Worm (Caenorhabditis elegans) whole organism, L3 larva: ENCODE measurements around the gene R08E3.1.
A peak's percentile ranks its signal among the peaks of the same experiment; 100 is the strongest.

Source experiments
- R02D3.7 ChIP-seq: fragments of 150-350 bp; optimal IDR thresholded peaks from 2 replicates; lab custom pipeline; 2014; ENCODE audit warnings: missing biosample characterization, missing genetic modification characterization
- ZK546.5 ChIP-seq: sonication (generic microtip); optimal IDR thresholded peaks from 2 replicates; lab custom pipeline; 2017; ENCODE audit warnings: missing biosample characterization, missing genetic modification characterization
- aly-2 ChIP-seq: fragments of 150-350 bp; optimal IDR thresholded peaks from 2 replicates; lab custom pipeline; 2014; ENCODE audit warnings: missing biosample characterization, missing genetic modification characterization
- ama-1 ChIP-seq: fragments of 150-350 bp; optimal IDR thresholded peaks from 2 replicates; lab custom pipeline; 2018
- ceh-16 ChIP-seq: sonication (generic microtip); optimal IDR thresholded peaks from 2 replicates; lab custom pipeline; 2017; ENCODE audit warnings: missing biosample characterization, missing genetic modification characterization
- ceh-28 ChIP-seq: fragments of 150-350 bp; optimal IDR thresholded peaks from 2 replicates; lab custom pipeline; 2014; ENCODE audit warnings: missing biosample characterization, missing genetic modification reagents, missing genetic modification characterization
- ceh-82 ChIP-seq: fragments of 150-350 bp; optimal IDR thresholded peaks from 2 replicates; lab custom pipeline; 2014; ENCODE audit warnings: missing biosample characterization, missing genetic modification characterization
- ceh-9 ChIP-seq: sonication (generic microtip); optimal IDR thresholded peaks from 2 replicates; lab custom pipeline; 2018; ENCODE audit warnings: missing biosample characterization, missing genetic modification characterization
- daf-12 ChIP-seq: fragments of 150-350 bp; optimal IDR thresholded peaks from 2 replicates; lab custom pipeline; 2014; ENCODE audit warnings: missing biosample characterization, missing genetic modification reagents, missing genetic modification characterization
- egl-27 ChIP-seq: sonication (generic microtip); optimal IDR thresholded peaks from 4 replicates; lab custom pipeline; 2017; ENCODE audit warnings: missing biosample characterization, missing genetic modification reagents, missing genetic modification characterization
- egl-5 ChIP-seq: fragments of 150-350 bp; optimal IDR thresholded peaks from 2 replicates; lab custom pipeline; 2017; ENCODE audit warnings: missing biosample characterization, missing genetic modification reagents, missing genetic modification characterization, inconsistent platforms
- elt-2 ChIP-seq: sonication (generic microtip); optimal IDR thresholded peaks from 2 replicates; lab custom pipeline; 2016; ENCODE audit warnings: missing genetic modification reagents, mild to moderate bottlenecking, missing genetic modification characterization, missing compliant biosample characterization
- elt-3 ChIP-seq, 3 experiments: fragments of 150-350 bp in 1 of 3; sonication (generic microtip) in 2 of 3; optimal IDR thresholded peaks; 2 replicates in 2 of 3; 4 replicates in 1 of 3; lab custom pipeline; 2014 to 2017; ENCODE audit warnings: missing biosample characterization in 3 of 3, missing genetic modification characterization in 3 of 3
- fkh-10 ChIP-seq: sonication (generic microtip); optimal IDR thresholded peaks from 2 replicates; lab custom pipeline; 2017; ENCODE audit warnings: missing biosample characterization, missing genetic modification reagents, missing genetic modification characterization
- fkh-2 ChIP-seq: fragments of 150-350 bp; optimal IDR thresholded peaks from 2 replicates; lab custom pipeline; 2014; ENCODE audit warnings: missing biosample characterization, missing genetic modification reagents, missing genetic modification characterization
- fos-1 ChIP-seq: fragments of 150-350 bp; optimal IDR thresholded peaks from 2 replicates; lab custom pipeline; 2014; ENCODE audit warnings: missing biosample characterization, missing genetic modification characterization
- hmg-11 ChIP-seq: sonication (generic microtip); optimal IDR thresholded peaks from 2 replicates; lab custom pipeline; 2016; ENCODE audit warnings: missing genetic modification characterization, missing compliant biosample characterization
- jun-1 ChIP-seq: fragments of 150-350 bp; optimal IDR thresholded peaks from 2 replicates; lab custom pipeline; 2014; ENCODE audit warnings: missing biosample characterization, missing genetic modification reagents, missing genetic modification characterization
- lin-15B ChIP-seq: fragments of 150-350 bp; optimal IDR thresholded peaks from 2 replicates; lab custom pipeline; 2014; ENCODE audit warnings: missing biosample characterization, missing genetic modification characterization
- lin-39 ChIP-seq: fragments of 150-350 bp; optimal IDR thresholded peaks from 2 replicates; lab custom pipeline; 2018; ENCODE audit warnings: missing biosample characterization, missing genetic modification reagents, missing genetic modification characterization
- lsy-12 ChIP-seq: sonication (generic microtip); optimal IDR thresholded peaks from 2 replicates; lab custom pipeline; 2016; ENCODE audit warnings: mild to moderate bottlenecking, missing genetic modification characterization, missing compliant biosample characterization
- mdl-1 ChIP-seq: fragments of 150-350 bp; optimal IDR thresholded peaks from 2 replicates; lab custom pipeline; 2014; ENCODE audit warnings: missing biosample characterization, missing genetic modification characterization
- mml-1 ChIP-seq: fragments of 150-350 bp; sonication (generic microtip); optimal IDR thresholded peaks from 3 replicates; lab custom pipeline; 2014; ENCODE audit warnings: missing biosample characterization, missing genetic modification characterization
- nfya-1 ChIP-seq: sonication (generic microtip); optimal IDR thresholded peaks from 2 replicates; lab custom pipeline; 2017; ENCODE audit warnings: missing genetic modification characterization, mild to moderate bottlenecking, missing compliant biosample characterization, antibody characterized with exemption, moderate library complexity; ENCODE audit not compliant: insufficient read depth
- nhr-11 ChIP-seq: fragments of 150-350 bp; optimal IDR thresholded peaks from 2 replicates; lab custom pipeline; 2014; ENCODE audit warnings: missing biosample characterization, missing genetic modification characterization
- nhr-237 ChIP-seq: fragments of 150-350 bp; optimal IDR thresholded peaks from 2 replicates; lab custom pipeline; 2014; ENCODE audit warnings: missing biosample characterization, missing genetic modification characterization
- nhr-25 ChIP-seq: sonication (generic microtip); optimal IDR thresholded peaks from 2 replicates; lab custom pipeline; 2017; ENCODE audit warnings: missing biosample characterization, missing genetic modification characterization
- nhr-28 ChIP-seq: fragments of 150-350 bp; optimal IDR thresholded peaks from 2 replicates; lab custom pipeline; 2014; ENCODE audit warnings: missing biosample characterization, missing genetic modification characterization
- nhr-76 ChIP-seq: fragments of 150-350 bp; sonication (generic microtip); optimal IDR thresholded peaks from 5 replicates; lab custom pipeline; 2014; ENCODE audit warnings: missing biosample characterization, missing genetic modification characterization
- nhr-77 ChIP-seq: fragments of 150-350 bp; optimal IDR thresholded peaks from 2 replicates; lab custom pipeline; 2014; ENCODE audit warnings: missing biosample characterization, missing genetic modification characterization
- pha-4 ChIP-seq: fragments of 150-350 bp; optimal IDR thresholded peaks from 2 replicates; lab custom pipeline; 2014; ENCODE audit warnings: missing biosample characterization, missing genetic modification reagents, missing genetic modification characterization
- pqm-1 ChIP-seq: fragments of 150-350 bp; optimal IDR thresholded peaks from 2 replicates; lab custom pipeline; 2017; ENCODE audit warnings: missing biosample characterization, missing genetic modification characterization, inconsistent platforms
- sea-2 ChIP-seq: fragments of 150-350 bp; sonication (generic microtip); optimal IDR thresholded peaks from 4 replicates; lab custom pipeline; 2014; ENCODE audit warnings: missing biosample characterization, missing genetic modification reagents, missing genetic modification characterization
- skn-1 ChIP-seq: fragments of 150-350 bp; optimal IDR thresholded peaks from 2 replicates; lab custom pipeline; 2014; ENCODE audit warnings: missing biosample characterization, missing genetic modification characterization
- snpc-4 ChIP-seq: fragments of 150-350 bp; optimal IDR thresholded peaks from 2 replicates; lab custom pipeline; 2014; ENCODE audit warnings: missing biosample characterization, missing genetic modification characterization
- tbx-2 ChIP-seq: sonication (generic microtip); optimal IDR thresholded peaks from 2 replicates; lab custom pipeline; 2016; ENCODE audit warnings: mild to moderate bottlenecking, missing genetic modification characterization, missing compliant biosample characterization
- unc-39 ChIP-seq: sonication (generic microtip); optimal IDR thresholded peaks from 4 replicates; lab custom pipeline; 2017; ENCODE audit warnings: missing biosample characterization, missing genetic modification characterization
- unc-62 ChIP-seq: fragments of 150-350 bp; sonication (generic microtip); optimal IDR thresholded peaks from 4 replicates; lab custom pipeline; 2014; ENCODE audit warnings: missing biosample characterization, missing genetic modification reagents, missing genetic modification characterization
- zag-1 ChIP-seq: fragments of 150-350 bp; optimal IDR thresholded peaks from 2 replicates; lab custom pipeline; 2014; ENCODE audit warnings: missing biosample characterization, missing genetic modification characterization
- ztf-4 ChIP-seq: fragments of 150-350 bp; optimal IDR thresholded peaks from 2 replicates; lab custom pipeline; 2014; ENCODE audit warnings: missing biosample characterization, missing genetic modification characterization

The R08E3.1 gene

DNA sequence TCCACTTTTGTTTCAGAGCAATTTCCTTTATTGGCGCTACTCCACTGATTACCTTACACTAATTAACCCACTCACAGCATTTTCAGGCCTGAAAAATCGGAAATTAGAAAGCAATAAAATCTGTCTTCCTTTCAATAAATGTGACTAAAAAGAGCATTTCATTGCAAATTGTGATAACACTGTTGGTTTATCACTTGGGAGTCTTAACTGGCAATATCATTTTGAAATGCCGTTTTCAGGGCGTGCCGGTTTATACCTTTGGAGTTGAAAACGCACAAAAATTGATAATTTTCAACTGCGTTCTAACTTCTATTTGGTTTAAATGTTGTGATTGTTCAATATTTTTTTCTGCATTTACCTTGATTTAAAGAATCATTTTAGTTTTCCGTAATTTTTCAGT, at the start of gene R08E3.1:
Gene R08E3.1, plus strand, starts transcription at position 386 of the 400 bp plus-strand sequence.
- no peak for TF ChIP-seq ZK546.5
- no peak for TF ChIP-seq nhr-11
- no peak for TF ChIP-seq nhr-77
- TF ChIP-seq snpc-4: no peak
- no peak for TF ChIP-seq mml-1 (tag; lab: Kevin White, UChicago)
- peak; percentile 68 for TF ChIP-seq pqm-1 (tag; lab: Kevin White, UChicago)
- TF ChIP-seq elt-2: peak; percentile 83
- peak; percentile 46 for TF ChIP-seq pha-4 (tag; lab: Kevin White, UChicago)
- no peak for TF ChIP-seq nhr-237 (tag; lab: Kevin White, UChicago)
- TF ChIP-seq daf-12 (tag; lab: Kevin White, UChicago): no peak
- TF ChIP-seq ceh-82 (tag; lab: Kevin White, UChicago): no peak
- TF ChIP-seq fos-1 (tag; lab: Kevin White, UChicago): no peak

DNA sequence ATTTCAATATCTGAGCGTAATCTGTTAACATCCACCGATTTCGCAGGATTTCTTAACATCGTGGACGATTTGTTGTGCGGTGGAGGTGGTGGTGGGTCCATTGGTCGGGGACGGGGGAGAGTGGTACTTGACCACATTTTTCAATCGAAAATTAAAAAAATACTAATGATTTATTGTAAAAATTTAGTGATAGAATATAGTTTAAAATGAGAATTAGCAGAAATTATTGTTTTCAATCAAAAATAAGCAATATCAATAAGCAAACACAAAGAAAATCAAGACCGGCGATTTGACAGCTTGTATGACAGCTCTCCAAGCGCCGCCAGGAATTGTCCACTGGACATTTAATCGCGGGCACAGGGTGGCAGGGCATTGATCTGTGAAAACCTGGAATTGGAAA, 40.2 kb upstream of the R08E3.1 start, which contains the start of gene hum-10:
Gene hum-10, minus strand, starts transcription at position 101 of the 400 bp plus-strand sequence.
- no peak for TF ChIP-seq mdl-1 (tag; lab: Kevin White, UChicago)
- no peak for TF ChIP-seq fkh-2 (tag; lab: Kevin White, UChicago)
- no peak for TF ChIP-seq ceh-82 (tag; lab: Kevin White, UChicago)
- no peak for TF ChIP-seq nhr-11
- no peak for TF ChIP-seq nhr-25
- TF ChIP-seq nhr-28 (tag; lab: Kevin White, UChicago): no peak
- no peak for TF ChIP-seq hmg-11 (tag; lab: Kevin White, UChicago)
- TF ChIP-seq unc-62 (GFP tag; lab: Kevin White, UChicago): no peak
- no peak for TF ChIP-seq nhr-76 (tag; lab: Kevin White, UChicago)
- no peak for TF ChIP-seq elt-3 (tag; optimal IDR thresholded peaks at IDR 0.05; lab: Kevin White, UChicago)
- TF ChIP-seq pqm-1 (tag; lab: Kevin White, UChicago): no peak
- TF ChIP-seq egl-27 (tag; lab: Kevin White, UChicago): no peak
- TF ChIP-seq lsy-12 (tag; lab: Kevin White, UChicago): no peak
- no peak for TF ChIP-seq nhr-77
- no peak for TF ChIP-seq sea-2 (GFP tag; lab: Kevin White, UChicago)
- no peak for TF ChIP-seq ama-1 (lab: Kevin White, UChicago)
- TF ChIP-seq, all 47 proteins: peak for 0

DNA sequence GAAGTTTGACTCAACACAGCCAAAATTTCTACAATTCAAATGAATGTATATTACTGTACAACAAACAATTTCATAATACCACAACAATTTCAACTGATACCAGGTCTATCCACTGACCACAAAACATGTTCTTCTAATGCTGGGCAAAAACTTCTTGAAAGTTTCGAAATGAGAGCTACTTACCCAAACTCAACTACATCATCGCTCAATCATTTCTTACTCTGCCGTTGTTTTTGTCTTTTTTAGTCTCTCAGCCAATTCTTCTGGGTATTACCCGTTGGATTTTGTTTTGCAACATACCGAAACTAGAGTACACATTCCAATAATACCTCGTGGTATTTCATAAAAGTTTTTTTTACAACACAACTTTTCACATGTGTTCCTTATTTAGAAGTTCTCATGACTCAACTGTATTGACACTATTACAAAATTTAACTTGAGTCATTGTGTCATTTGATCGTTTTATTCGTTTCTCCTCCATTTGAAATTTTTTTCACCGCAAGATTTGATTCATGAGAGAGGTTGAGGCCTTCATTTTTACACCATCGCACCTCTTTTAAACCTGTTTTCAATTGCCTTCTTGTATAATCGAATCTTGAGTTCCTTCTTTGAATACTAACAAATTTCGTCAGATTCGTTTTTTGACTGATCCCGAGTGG, 39.2 kb upstream of the R08E3.1 start, which contains the start of gene F43C9.2:
Gene F43C9.2, plus strand, starts transcription at position 497 of the 659 bp plus-strand sequence.
- no peak for TF ChIP-seq lin-39 (tag; lab: Kevin White, UChicago)
- no peak for TF ChIP-seq ceh-82 (tag; lab: Kevin White, UChicago)
- TF ChIP-seq ceh-28 (tag; lab: Kevin White, UChicago): no peak
- TF ChIP-seq elt-3 (tag; optimal IDR thresholded peaks at IDR 0.05; lab: Kevin White, UChicago): no peak
- no peak for TF ChIP-seq fkh-10 (GFP tag; lab: Kevin White, UChicago)
- TF ChIP-seq ztf-4 (tag; lab: Kevin White, UChicago): no peak
- TF ChIP-seq daf-12 (tag; lab: Kevin White, UChicago): no peak
- no peak for TF ChIP-seq unc-39
- TF ChIP-seq egl-5 (tag; lab: Kevin White, UChicago): no peak
- no peak for TF ChIP-seq mml-1 (tag; lab: Kevin White, UChicago)
- no peak for TF ChIP-seq zag-1 (tag; lab: Kevin White, UChicago)
- no peak for TF ChIP-seq nhr-28 (tag; lab: Kevin White, UChicago)
- TF ChIP-seq ceh-9 (tag; lab: Kevin White, UChicago): no peak
- no peak for TF ChIP-seq R02D3.7 (tag; lab: Kevin White, UChicago)

DNA sequence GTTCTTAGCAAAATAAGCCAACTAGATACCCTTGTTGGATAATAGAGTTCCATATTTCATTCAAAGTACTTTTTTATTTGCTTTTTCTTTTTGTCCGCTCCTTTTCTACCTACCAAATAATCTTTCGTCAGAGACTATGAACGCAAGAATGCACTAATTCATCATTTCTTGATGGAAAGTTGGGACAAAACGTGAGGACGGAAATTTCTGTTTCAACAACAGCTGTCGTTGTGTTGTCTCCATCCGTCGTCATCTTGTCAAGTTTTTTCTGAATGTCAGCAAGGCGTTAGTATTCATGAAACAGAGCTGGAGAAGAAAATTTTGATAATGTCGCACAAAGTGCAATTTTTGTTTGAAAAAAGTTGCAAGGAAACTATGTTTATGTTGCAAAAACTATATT, 37.7 kb upstream of the R08E3.1 start:
- TF ChIP-seq fos-1 (tag; lab: Kevin White, UChicago) (no peak), lin-39 (tag; lab: Kevin White, UChicago) (peak; percentile 33), nfya-1 (peak; percentile 0), nhr-237 (tag; lab: Kevin White, UChicago) (no peak)

DNA sequence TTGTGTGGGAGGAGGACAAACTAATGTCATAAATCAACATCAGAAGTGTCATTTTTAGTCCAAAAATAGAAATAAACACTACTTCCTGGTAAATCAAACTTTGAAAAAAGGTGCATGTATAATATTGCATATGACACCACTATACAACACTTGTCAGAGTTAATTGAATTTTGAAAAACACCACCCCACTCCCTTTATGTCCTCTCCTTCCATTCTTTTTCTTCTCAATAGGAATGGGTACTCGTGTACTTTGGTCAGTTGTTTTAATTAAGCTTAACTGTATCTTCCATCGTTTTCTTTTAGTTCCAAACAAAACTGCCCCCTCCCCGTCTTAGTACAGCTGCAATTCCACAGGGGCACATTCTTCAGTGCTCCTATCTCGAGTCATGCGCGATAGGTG, 34.9 kb upstream of the R08E3.1 start:
- TF ChIP-seq fos-1 (tag; lab: Kevin White, UChicago) (no peak), elt-2 (no peak), aly-2 (tag; lab: Kevin White, UChicago) (no peak), hmg-11 (tag; lab: Kevin White, UChicago) (no peak), unc-62 (GFP tag; lab: Kevin White, UChicago) (no peak), ama-1 (lab: Kevin White, UChicago) (no peak), lin-15B (tag; lab: Kevin White, UChicago) (no peak), ceh-16 (no peak), nhr-11 (no peak), skn-1 (tag; lab: Kevin White, UChicago) (no peak), jun-1 (no peak), daf-12 (tag; lab: Kevin White, UChicago) (no peak), tbx-2 (tag; lab: Kevin White, UChicago) (no peak), sea-2 (GFP tag; lab: Kevin White, UChicago) (no peak), mdl-1 (tag; lab: Kevin White, UChicago) (no peak), ZK546.5 (no peak)
